Fruit fly (Drosophila melanogaster): ENCODE measurements around the gene CG33229.
A peak's percentile ranks its signal among the peaks of the same experiment; 100 is the strongest.

The CG33229 gene

DNA sequence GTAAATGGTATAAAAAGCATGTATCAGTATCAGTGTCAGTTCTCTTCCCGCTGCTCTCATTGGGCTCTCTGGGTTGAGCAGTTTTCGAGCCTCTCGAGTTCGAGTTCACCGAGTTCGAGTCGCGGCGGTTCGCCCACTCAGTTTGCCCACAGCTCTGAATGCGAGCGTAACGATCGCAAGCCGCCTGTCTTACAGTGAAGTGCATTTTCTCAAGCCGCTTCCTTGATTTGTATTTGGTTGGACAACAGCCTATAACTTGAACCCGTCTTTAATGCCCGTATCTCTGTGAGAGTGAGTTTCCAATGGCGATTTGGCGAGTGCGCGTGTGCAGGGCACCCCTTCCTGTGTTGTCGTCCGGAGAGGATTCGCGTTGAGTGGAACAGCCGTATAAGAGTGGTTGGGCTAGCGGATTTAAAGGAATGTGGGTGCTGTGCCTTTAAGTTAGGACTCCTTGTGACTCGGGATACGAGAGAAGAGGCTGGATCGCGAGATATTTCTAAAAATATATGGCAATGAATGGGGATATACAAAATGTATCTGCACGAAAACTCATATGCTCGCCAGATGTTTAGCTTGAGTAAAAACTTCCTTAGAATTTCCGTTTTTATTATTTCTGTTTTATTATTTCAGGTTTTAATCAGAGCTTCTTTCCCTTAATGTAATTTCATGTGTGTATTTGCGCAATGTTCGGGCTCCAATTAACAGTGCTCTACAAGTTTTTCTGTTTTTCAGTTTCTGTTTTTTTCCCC, 48.0 kb downstream of the CG33229 start (continued):
- TF ChIP-seq esn (GFP tag; optimal IDR thresholded peaks at IDR 0.05), result no peak
- peak; percentile 17 for TF ChIP-seq Eip93F (GFP tag; optimal IDR thresholded peaks at IDR 0.05)
- peak; percentile 2 to 8 for TF ChIP-seq ss (GFP tag; optimal IDR thresholded peaks at IDR 0.05)
- no peak for TF ChIP-seq CG7368 (GFP tag; optimal IDR thresholded peaks at IDR 0.05)
- TF ChIP-seq achi (GFP tag; optimal IDR thresholded peaks at IDR 0.05), result no peak
- peak; percentile 29; the same call in 1 of the 3 replicates for TF ChIP-seq CG8119 (GFP tag; IDR thresholded peaks at IDR 0.05)
- no peak for TF ChIP-seq CG8319 (GFP tag; optimal IDR thresholded peaks at IDR 0.05)
- no peak for TF ChIP-seq CG11902 (GFP tag; optimal IDR thresholded peaks at IDR 0.05)
- TF ChIP-seq Hr39 (GFP tag; optimal IDR thresholded peaks at IDR 0.05), result no peak
- no peak for TF ChIP-seq Gug (GFP tag; IDR thresholded peaks at IDR 0.05)
- TF ChIP-seq CG6276 (GFP tag; optimal IDR thresholded peaks at IDR 0.05), result no peak
- no peak for TF ChIP-seq dsx (GFP tag; optimal IDR thresholded peaks at IDR 0.05; ENCODE audit: poor library complexity, severe bottlenecking)
- TF ChIP-seq CG3032 (tag; optimal IDR thresholded peaks at IDR 0.05), result no peak
- no peak for TF ChIP-seq CG3919 (GFP tag; optimal IDR thresholded peaks at IDR 0.05)
- TF ChIP-seq lz (GFP tag; optimal IDR thresholded peaks at IDR 0.05), result no peak
- no peak for TF ChIP-seq OdsH (GFP tag; optimal IDR thresholded peaks at IDR 0.05)
- no peak for TF ChIP-seq fkh (GFP tag; optimal IDR thresholded peaks at IDR 0.05)
- TF ChIP-seq Sox102F (GFP tag; optimal IDR thresholded peaks at IDR 0.05), result no peak

DNA sequence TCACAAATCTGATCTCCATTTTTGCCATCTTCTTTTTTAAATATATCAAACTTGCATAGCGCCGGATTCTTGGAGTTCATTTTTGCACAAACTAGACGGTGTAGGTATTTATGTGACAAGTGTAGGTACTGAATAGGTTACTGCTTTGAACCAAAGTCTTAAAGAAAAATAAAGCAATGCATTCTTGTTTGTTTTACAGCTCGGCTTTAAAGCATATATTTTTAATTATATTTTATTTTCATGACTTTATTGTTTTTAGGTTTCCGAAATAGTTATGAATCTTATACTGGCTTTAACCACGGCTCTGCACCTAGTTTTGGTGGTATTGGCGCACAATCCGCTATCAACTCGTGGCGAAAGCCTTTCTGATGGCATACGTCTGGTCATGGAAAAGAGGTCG, 49.6 kb downstream of the CG33229 start, which contains the start of gene CG32845:
Gene CG32845 (minus strand): TSS at position 101 of the 400 bp plus-strand sequence.
- TF ChIP-seq fkh (GFP tag; optimal IDR thresholded peaks at IDR 0.05) (no peak), Sox102F (GFP tag; optimal IDR thresholded peaks at IDR 0.05) (no peak), CG31627 (GFP tag; optimal IDR thresholded peaks at IDR 0.05) (no peak), Ets21C (GFP tag; optimal IDR thresholded peaks at IDR 0.05) (no peak), ss (GFP tag; optimal IDR thresholded peaks at IDR 0.05) (no peak), esn (GFP tag; optimal IDR thresholded peaks at IDR 0.05) (no peak), CG3032 (tag; optimal IDR thresholded peaks at IDR 0.05) (no peak), CG11902 (GFP tag; optimal IDR thresholded peaks at IDR 0.05) (no peak), Eip93F (GFP tag; optimal IDR thresholded peaks at IDR 0.05) (no peak), CG6276 (GFP tag; optimal IDR thresholded peaks at IDR 0.05) (no peak), topi (GFP tag; optimal IDR thresholded peaks at IDR 0.05) (no peak), CG15336 (GFP tag; IDR thresholded peaks at IDR 0.05) (no peak)

DNA sequence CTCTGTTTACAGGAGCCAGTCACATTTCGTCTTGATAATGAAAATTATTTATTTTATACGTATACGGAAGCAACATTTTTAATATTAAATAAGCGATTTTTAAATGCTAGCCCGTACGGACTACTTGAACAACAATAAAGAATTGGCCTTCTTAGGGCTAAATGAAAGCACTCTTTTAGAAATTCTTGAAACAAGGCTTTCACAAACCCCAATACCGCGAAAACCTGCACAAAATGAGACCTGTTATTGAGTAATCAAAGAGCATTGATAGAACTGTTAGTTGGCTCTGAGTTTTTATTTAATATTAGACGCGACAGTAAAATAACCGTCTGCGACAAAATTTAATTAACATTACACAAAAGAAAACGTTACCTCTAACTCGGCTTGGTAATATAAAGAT, 51.2 kb downstream of the CG33229 start, which contains the start of gene ttm2:
Gene ttm2 (plus strand): TSS at position 301 of the 400 bp plus-strand sequence.
- TF ChIP-seq Met (GFP tag; optimal IDR thresholded peaks at IDR 0.05), result no peak
- TF ChIP-seq CG11294 (GFP tag; IDR thresholded peaks at IDR 0.05), result no peak
- no peak for TF ChIP-seq Hr38 (GFP tag; optimal IDR thresholded peaks at IDR 0.05)
- no peak for TF ChIP-seq fd85E (GFP tag; optimal IDR thresholded peaks at IDR 0.05)
- no peak for TF ChIP-seq CG11902 (GFP tag; optimal IDR thresholded peaks at IDR 0.05)
- no peak for TF ChIP-seq Sox14 (GFP tag; optimal IDR thresholded peaks at IDR 0.05)
- TF ChIP-seq CG4318 (GFP tag; optimal IDR thresholded peaks at IDR 0.05), result no peak
- TF ChIP-seq eg (GFP tag; IDR thresholded peaks at IDR 0.05), result no peak
- no peak for TF ChIP-seq vri (GFP tag; optimal IDR thresholded peaks at IDR 0.05)
- no peak for TF ChIP-seq CG15336 (GFP tag; IDR thresholded peaks at IDR 0.05)
- TF ChIP-seq CG7368 (GFP tag; optimal IDR thresholded peaks at IDR 0.05), result no peak
- no peak for TF ChIP-seq CG32006 (GFP tag; optimal IDR thresholded peaks at IDR 0.05)
- no peak for TF ChIP-seq dac (GFP tag; optimal IDR thresholded peaks at IDR 0.05)
- TF ChIP-seq net (GFP tag; optimal IDR thresholded peaks at IDR 0.05), result no peak
